Fruit fly (Drosophila melanogaster) ovary, adult (tissue): ENCODE data around the gene DNAlig3.

Source experiments
- CG17801 ChIP-seq: fragments of 200-800 bp; optimal IDR thresholded peaks from 2 replicates; lab custom pipeline; 2019; ENCODE audit warnings: missing biosample characterization, mild to moderate bottlenecking, missing genetic modification characterization, moderate library complexity; ENCODE audit not compliant: partially characterized antibody

DNAlig3 gene

DNA sequence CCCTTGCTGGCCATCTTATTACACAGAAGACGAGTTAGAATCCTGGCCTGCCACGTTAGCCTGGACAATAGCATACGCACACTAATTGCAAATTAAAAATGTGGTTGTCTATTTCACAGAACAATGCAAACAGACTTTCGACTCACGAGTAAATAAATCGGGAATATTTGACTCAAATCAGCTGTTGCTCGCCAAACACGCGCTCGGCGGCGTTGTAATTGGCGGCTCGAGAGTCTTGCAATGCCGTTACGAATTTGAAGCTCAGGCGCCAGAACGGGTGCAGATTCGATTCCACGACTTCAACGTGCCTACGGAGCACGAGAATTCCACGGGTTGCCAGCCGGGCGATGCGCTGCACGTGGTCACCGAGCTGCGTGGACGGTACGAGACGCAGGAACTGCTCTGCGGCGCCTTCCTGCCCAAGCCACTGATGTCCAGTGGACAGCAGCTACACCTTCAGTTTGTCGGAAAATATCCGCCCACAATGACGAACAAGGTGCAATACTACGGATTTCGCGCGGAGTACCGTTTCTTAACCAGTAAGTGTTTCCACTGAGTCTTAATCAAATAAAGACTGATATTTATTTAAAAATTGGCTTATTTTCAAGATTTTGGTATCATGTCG, at the start of gene DNAlig3:
DNAlig3 (minus strand) TSS at position 168 of the 625 bp plus-strand sequence.
- TF ChIP-seq CG17801 (GFP tag; lab: Kevin White, UChicago): peak; percentile 67

DNA sequence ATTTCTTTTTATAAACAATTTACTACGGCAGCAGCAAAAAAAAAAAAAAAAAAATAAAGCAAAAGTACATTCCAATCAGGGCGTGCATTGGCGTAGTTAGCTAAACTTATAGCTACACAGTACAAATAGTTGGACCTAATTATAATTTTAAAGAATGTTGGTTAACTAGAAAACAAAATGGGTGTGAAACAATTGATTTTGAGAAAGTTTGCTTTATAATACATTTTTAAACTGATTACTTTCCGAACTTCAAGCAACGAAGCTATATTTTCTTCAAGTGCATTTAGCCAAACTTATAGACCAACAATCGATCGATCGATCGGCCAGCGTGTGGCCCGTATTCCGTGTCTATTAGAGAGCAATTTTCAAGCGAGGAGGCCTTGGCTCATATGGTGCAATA, 49.7 kb upstream of the DNAlig3 start:
- TF ChIP-seq CG17801 (GFP tag; lab: Kevin White, UChicago): peak; percentile 60

dm6 chr3R:12450713-12451259, 49.1 kb upstream of the DNAlig3 start:
- TF ChIP-seq CG17801 (GFP tag; lab: Kevin White, UChicago): no peak

- TF ChIP-seq CG17801 (GFP tag; lab: Kevin White, UChicago): no peak
Measured at dm6 chr3R:12449617-12450242, 48.1 kb upstream of the DNAlig3 start.

dm6 chr3R:12448889-12449314, 47.3 kb upstream of the DNAlig3 start, which contains the start of gene CG18549:
Gene CG18549, plus strand, starts transcription at chr3R:12449296.
- peak; percentile 100 for TF ChIP-seq CG17801 (GFP tag; lab: Kevin White, UChicago)

- TF ChIP-seq CG17801 (GFP tag; lab: Kevin White, UChicago): no peak
Measured at dm6 chr3R:12448344-12448743, 46.7 kb upstream of the DNAlig3 start.

DNA sequence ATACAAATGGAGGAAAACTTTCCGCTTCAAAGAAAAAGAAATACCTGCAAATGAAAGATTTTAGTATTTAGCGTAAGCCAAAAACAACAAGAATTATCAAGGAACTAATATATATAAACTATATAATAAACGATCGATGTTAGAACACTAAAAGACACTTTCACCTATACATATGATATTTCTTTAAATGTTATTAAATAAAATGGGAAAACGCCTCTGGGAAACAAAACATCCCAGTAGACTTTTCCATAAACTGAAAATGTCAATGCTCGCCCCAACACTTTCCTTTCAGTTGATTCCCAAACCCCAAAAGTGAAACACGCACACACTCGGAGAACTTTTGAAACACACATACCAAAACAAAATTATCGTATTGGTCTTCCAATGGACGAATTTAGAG, 45.7 kb upstream of the DNAlig3 start, which contains the start of gene vrs:
vrs (plus strand) TSS at position 301 of the 400 bp plus-strand sequence.
- no peak for TF ChIP-seq CG17801 (GFP tag; lab: Kevin White, UChicago)

DNA sequence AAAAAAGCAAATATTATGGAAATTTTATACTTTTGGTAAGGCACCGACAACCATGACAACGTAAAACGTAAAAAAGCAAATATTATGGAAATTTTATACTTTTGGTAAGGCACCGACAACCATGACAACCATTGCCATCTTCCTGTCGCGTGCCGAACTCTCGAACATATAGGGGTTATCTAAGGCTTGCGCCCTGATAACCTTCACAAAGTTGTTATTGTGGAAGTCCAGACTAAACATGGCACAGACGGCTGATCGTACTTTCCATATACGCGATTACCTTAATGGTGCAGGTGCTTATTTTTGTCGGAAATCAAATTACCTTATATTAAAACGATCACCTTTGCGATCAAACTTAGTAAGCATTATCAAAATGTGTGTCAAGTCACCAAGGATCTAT, 43.8 kb upstream of the DNAlig3 start:
- TF ChIP-seq CG17801 (GFP tag; lab: Kevin White, UChicago): no peak

DNA sequence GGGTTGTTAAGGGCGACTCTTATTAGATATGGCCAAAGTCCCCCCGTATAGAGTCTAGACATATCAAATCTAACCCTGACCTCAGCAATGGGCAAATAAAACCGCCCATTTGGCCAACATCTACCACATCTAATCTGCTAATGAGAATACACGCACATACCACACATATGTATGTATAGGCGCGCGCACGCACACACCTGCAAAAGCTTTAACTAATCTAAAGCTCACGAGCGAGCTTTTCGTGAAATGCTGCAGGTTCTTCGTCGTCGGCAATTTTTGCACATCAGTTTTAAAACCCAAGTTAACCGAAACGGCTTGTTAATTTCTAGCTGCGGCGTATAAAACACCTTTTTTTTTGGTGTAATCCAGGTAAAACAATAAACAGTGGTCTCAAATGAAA, 42.1 kb upstream of the DNAlig3 start:
- no peak for TF ChIP-seq CG17801 (GFP tag; lab: Kevin White, UChicago)

DNA sequence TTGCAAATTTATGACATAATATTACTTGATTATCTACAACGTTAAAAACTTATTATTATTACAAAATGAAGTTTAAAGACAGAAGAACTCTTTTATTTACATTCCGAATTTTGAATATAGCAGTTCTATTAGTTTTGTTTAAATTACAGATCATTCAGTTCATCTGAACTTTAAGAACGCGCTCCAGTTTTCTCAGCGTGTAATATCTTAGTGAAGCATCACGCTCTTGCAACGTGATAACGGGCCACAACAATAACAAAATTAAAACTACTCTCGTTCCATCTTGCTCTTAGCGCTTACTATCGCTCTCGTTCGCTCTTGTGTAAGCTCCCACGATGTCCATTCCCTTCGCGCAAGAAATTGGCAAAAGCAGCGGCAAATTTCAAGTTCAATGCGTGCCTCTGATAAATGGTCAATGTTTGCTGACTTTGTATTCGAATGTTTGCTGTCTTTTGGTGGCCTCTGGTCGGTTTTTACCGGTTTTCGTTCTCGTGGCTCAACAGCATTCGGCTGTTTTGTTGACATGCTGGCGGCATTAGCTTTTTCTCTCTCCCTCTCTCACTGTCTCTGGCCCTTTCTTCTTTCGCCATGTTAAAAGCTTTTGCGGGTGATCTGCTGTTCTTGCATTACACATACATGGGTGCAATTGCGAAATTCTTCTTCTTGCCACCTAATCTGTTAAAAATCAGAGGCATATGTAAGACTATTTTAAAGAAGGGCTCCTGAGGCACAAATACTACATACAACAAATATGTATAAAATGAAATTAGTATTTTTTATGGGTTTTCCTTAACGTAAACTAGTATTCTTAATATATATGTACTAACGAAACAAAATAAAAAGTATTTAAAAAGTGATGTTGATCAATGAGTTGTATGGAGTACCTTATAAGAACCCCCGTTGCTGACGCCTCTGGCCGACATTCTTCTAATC, 41.2 kb upstream of the DNAlig3 start:
- peak; percentile 87 for TF ChIP-seq CG17801 (GFP tag; lab: Kevin White, UChicago)

DNA sequence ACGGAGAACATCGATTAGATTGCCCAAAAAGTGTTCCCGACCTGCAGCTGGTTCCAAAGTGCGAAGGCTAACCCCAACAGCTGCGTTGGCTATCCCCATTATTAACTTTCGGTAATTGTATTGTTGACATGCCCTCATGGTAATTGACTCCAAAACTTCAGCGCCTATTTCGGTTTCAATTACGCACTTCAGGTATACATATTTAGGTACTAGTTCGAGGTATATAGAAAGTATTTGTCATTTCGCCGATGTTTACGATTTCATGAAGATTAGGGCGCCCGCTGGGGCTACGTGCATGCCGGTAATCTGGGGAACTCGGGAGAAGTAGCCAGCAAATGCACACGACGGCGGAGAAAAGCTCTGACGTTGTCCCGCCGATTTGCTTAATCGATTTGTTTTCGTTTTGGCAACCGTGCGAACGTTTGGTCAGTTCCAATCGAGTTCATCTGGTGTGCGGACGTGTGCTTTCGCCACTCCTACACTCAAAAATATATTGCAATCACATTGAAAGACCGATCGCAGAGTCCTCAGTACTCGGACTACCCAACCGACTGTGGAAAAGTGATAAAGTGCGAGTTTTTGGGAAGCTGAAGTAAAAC, 39.5 kb upstream of the DNAlig3 start:
- TF ChIP-seq CG17801 (GFP tag; lab: Kevin White, UChicago): no peak

DNA sequence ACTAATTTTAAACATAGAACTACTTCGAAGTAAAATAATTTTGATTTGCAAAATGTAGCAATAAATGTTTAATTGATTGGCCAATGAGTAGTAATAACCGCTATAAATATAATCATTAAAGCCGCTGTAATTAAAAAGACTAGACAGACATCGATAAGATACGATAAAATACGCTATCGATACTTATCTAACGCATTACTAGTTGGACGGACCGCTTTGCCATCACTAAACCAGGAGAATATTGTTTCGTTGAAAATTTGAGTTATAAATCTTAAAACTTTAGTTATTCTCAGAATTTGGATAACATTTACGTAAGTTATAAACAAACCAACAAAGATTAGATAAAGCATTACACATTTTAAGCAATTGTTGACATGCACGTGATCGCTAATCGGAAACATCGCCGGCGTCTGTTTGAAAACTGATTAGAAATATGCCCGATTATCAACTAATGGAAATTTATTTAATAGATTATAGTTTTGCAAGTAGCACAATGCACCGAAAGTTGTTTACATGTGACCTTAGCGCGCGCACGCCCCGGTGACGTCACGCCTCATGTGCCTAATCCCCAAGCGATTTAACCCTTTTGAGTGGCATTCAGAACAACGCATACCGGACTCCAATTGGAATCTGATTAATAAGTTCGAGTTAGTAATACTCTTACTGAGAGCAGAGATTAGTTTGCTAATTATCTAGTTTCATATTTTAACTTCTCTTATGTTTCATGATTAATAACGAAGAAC, 37.9 kb upstream of the DNAlig3 start, which contains the start of gene Desat1:
Desat1 (plus strand) TSS at position 200 of the 743 bp plus-strand sequence.
- TF ChIP-seq CG17801 (GFP tag; lab: Kevin White, UChicago): peak; percentile 3

DNA sequence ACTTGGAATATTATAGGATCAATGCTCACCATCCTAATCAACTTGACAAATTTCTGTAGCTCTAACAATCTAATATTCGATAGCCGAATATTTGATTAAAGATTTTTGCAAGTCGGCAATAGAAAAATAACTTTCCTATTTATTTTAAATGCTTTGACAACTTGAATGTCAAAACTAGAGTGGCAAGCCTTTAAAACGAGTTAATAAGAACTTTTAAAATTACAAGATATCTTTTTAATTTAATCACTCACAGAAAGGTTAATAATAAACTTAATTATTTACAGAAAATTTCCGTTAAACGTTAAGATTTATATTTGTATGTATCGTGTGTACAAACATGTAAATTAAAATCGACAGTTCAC, 37.4 kb upstream of the DNAlig3 start, which contains the start of the genes CG17207 and CG46427:
CG17207 (minus strand) TSS at position 101 of the 362 bp plus-strand sequence.
CG46427 (minus strand) TSS at position 101 of the 362 bp plus-strand sequence.
- no peak for TF ChIP-seq CG17801 (GFP tag; lab: Kevin White, UChicago)
